Worm (Caenorhabditis elegans) whole organism, midembryonic: ENCODE measurements around the gene srd-38.

Experiments
- flt-1 ChIP-seq: fragments of 200-800 bp; sonication (Bioruptor generic); IDR thresholded peaks from 2 replicates; pipeline ENCODE4 v1.3.6; 2022; ENCODE audit warnings: missing genetic modification characterization, missing compliant biosample characterization
- klf-2 ChIP-seq: fragments of 200-800 bp; sonication (Bioruptor generic); conservative IDR thresholded peaks from 2 replicates; pipeline ENCODE4 v1.3.6; 2022; ENCODE audit warnings: missing genetic modification reagents, missing genetic modification characterization, missing compliant biosample characterization
- med-1 ChIP-seq: sonication (generic microtip); optimal IDR thresholded peaks from 2 replicates; lab custom pipeline; 2017; ENCODE audit warnings: missing genetic modification characterization, mild to moderate bottlenecking, missing compliant biosample characterization, antibody characterized with exemption, missing genetic modification reagents; ENCODE audit not compliant: insufficient read depth
- tab-1 ChIP-seq: fragments of 200-800 bp; sonication (Bioruptor generic); IDR thresholded peaks from 2 replicates; pipeline ENCODE4 v1.3.6; 2022; ENCODE audit warnings: missing genetic modification characterization, missing compliant biosample characterization

- no peak for TF ChIP-seq med-1 (GFP tag; lab: Kevin White, UChicago)
- TF ChIP-seq flt-1, result no peak
- no peak for TF ChIP-seq tab-1 (GFP tag; lab: Robert Waterston, UW)
- TF ChIP-seq klf-2, result no peak
Observed at ce11 chrX:13307852-13308251, 16.2 kb downstream of the srd-38 start.
